Worm (Caenorhabditis elegans) whole organism, L2 larva: ENCODE data around the gene M176.4.

Experiments
- ZK546.5 ChIP-seq: sonication (generic microtip); optimal IDR thresholded peaks from 2 replicates; lab custom pipeline; 2017; ENCODE audit warnings: missing biosample characterization, missing genetic modification characterization
- aly-2 ChIP-seq: fragments of 150-350 bp; optimal IDR thresholded peaks from 2 replicates; lab custom pipeline; 2014; ENCODE audit warnings: missing biosample characterization, missing genetic modification characterization
- blmp-1 ChIP-seq: sonication (generic microtip); optimal IDR thresholded peaks from 2 replicates; lab custom pipeline; 2017; ENCODE audit warnings: missing genetic modification characterization, mild to moderate bottlenecking, missing compliant biosample characterization, antibody characterized with exemption, moderate library complexity; ENCODE audit not compliant: insufficient read depth
- egl-27 ChIP-seq: sonication (generic microtip); optimal IDR thresholded peaks from 3 replicates; lab custom pipeline; 2017; ENCODE audit warnings: missing biosample characterization, missing genetic modification reagents, missing genetic modification characterization
- lsy-2 ChIP-seq, 2 experiments: fragments of 150-350 bp in 1 of 2; sonication (generic microtip) in 1 of 2; optimal IDR thresholded peaks; 2 replicates each; lab custom pipeline; 2014 to 2017; ENCODE audit warnings: missing biosample characterization in 2 of 2, missing genetic modification characterization in 2 of 2
- nhr-11 ChIP-seq: fragments of 150-350 bp; optimal IDR thresholded peaks from 2 replicates; lab custom pipeline; 2014; ENCODE audit warnings: missing biosample characterization, missing genetic modification characterization
- nhr-237 ChIP-seq: fragments of 150-350 bp; optimal IDR thresholded peaks from 2 replicates; lab custom pipeline; 2014; ENCODE audit warnings: missing biosample characterization, missing genetic modification characterization
- nhr-77 ChIP-seq: fragments of 150-350 bp; optimal IDR thresholded peaks from 2 replicates; lab custom pipeline; 2014; ENCODE audit warnings: missing biosample characterization, missing genetic modification characterization
- sem-4 ChIP-seq: fragments of 150-350 bp; optimal IDR thresholded peaks from 2 replicates; lab custom pipeline; 2014; ENCODE audit warnings: missing biosample characterization, missing genetic modification reagents, missing genetic modification characterization
- snpc-4 ChIP-seq: fragments of 150-350 bp; optimal IDR thresholded peaks from 2 replicates; lab custom pipeline; 2014; ENCODE audit warnings: missing biosample characterization, missing genetic modification characterization
- zag-1 ChIP-seq: fragments of 150-350 bp; optimal IDR thresholded peaks from 2 replicates; lab custom pipeline; 2014; ENCODE audit warnings: missing biosample characterization, missing genetic modification characterization
- ztf-11 ChIP-seq: sonication (generic microtip); optimal IDR thresholded peaks from 2 replicates; lab custom pipeline; 2017; ENCODE audit warnings: missing biosample characterization, missing genetic modification characterization
- ztf-4 ChIP-seq: fragments of 150-350 bp; optimal IDR thresholded peaks from 2 replicates; lab custom pipeline; 2014; ENCODE audit warnings: missing biosample characterization, missing genetic modification characterization

DNA sequence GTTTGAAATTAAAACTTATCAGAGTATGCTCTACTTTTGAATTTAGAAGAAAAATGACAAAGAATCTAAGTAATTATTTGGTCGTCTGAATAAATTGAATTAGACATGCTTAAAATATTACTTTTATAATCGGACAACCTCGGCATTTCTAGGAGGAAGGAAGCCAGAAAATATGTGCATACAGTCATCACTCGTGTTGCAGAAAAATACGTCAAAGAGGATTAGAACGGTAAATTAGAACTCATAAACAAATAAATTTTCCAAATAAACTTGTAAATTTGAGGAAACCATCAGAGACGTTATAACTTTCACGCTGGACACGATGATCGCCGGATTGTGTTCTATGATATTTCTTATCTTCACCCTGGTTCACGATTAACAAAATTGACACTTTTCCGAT lies 36.1 kb downstream of the M176.4 start, which contains the start of gene chil-19:
- no peak for TF ChIP-seq zag-1 (tag; lab: Kevin White, UChicago)
- no peak for TF ChIP-seq ztf-11 (tag; lab: Kevin White, UChicago)
- TF ChIP-seq nhr-11 (tag; lab: Kevin White, UChicago), result no peak
- no peak for TF ChIP-seq blmp-1 (tag; lab: Kevin White, UChicago)
- no peak for TF ChIP-seq egl-27
- TF ChIP-seq nhr-237, result no peak
- TF ChIP-seq lsy-2 (tag; optimal IDR thresholded peaks at IDR 0.05; lab: Kevin White, UChicago), result no peak
- TF ChIP-seq sem-4 (tag; lab: Kevin White, UChicago), result no peak
- no peak for TF ChIP-seq snpc-4 (tag; lab: Kevin White, UChicago)
- no peak for TF ChIP-seq ZK546.5 (tag; lab: Kevin White, UChicago)
- TF ChIP-seq ztf-4, result no peak
- no peak for TF ChIP-seq nhr-77 (tag; lab: Kevin White, UChicago)
- TF ChIP-seq aly-2 (tag; lab: Kevin White, UChicago), result no peak
